Worm (Caenorhabditis elegans): ENCODE measurements around the gene lst-6.

- TF ChIP-seq skn-1 (tag; optimal IDR thresholded peaks at IDR 0.05) (no peak), elt-3 (tag; optimal IDR thresholded peaks at IDR 0.05) (no peak), unc-55 (GFP tag; optimal IDR thresholded peaks at IDR 0.05) (no peak), lin-39 (tag; optimal IDR thresholded peaks at IDR 0.05) (no peak), nhr-10 (tag; optimal IDR thresholded peaks at IDR 0.05) (no peak)
Measured at ce11 chrII:6995583-6995982, 26.7 kb downstream of the lst-6 start.

Data from whole organism, L2 larva.